Fruit fly (Drosophila melanogaster) whole organism, prepupa: ENCODE data around the gene CG2691.

Experiments used
- Blimp-1 ChIP-seq: fragments of 200-800 bp; sonication (Bioruptor generic); optimal IDR thresholded peaks from 3 replicates; lab custom pipeline; 2017; ENCODE audit warnings: missing biosample characterization, missing genetic modification characterization, mild to moderate bottlenecking, moderate library complexity, missing genetic modification reagents
- CG10669 ChIP-seq: fragments of 200-800 bp; sonication (Bioruptor generic); optimal IDR thresholded peaks from 3 replicates; lab custom pipeline; 2018; ENCODE audit warnings: missing biosample characterization, mild to moderate bottlenecking, missing genetic modification characterization, moderate library complexity
- CG11762 ChIP-seq: fragments of 200-800 bp; sonication (Bioruptor generic); optimal IDR thresholded peaks from 3 replicates; lab custom pipeline; 2016; ENCODE audit warnings: missing biosample characterization, missing genetic modification characterization; ENCODE audit not compliant: insufficient read depth
- CG15336 ChIP-seq: fragments of 200-800 bp; sonication (Bioruptor generic); IDR thresholded peaks from 2 replicates; pipeline ENCODE4 v1.3.6; 2022; ENCODE audit warnings: missing biosample characterization, missing genetic modification characterization
- CG1621 ChIP-seq: fragments of 200-800 bp; sonication (Bioruptor generic); optimal IDR thresholded peaks from 3 replicates; lab custom pipeline; 2018; ENCODE audit warnings: missing biosample characterization, mild to moderate bottlenecking, missing genetic modification characterization
- CG16779 ChIP-seq: fragments of 200-800 bp; sonication (Bioruptor generic); optimal IDR thresholded peaks from 3 replicates; lab custom pipeline; 2017; ENCODE audit warnings: missing biosample characterization, mild to moderate bottlenecking, missing genetic modification characterization
- CG3032 ChIP-seq: fragments of 200-800 bp; optimal IDR thresholded peaks from 2 replicates; lab custom pipeline; 2019; ENCODE audit warnings: missing biosample characterization, mild to moderate bottlenecking, missing genetic modification characterization, moderate library complexity
- CG31627 ChIP-seq: fragments of 200-800 bp; sonication (Bioruptor generic); optimal IDR thresholded peaks from 3 replicates; lab custom pipeline; 2016; ENCODE audit warnings: missing biosample characterization, missing genetic modification characterization
- CG32006 ChIP-seq: fragments of 200-800 bp; sonication (Bioruptor generic); optimal IDR thresholded peaks from 3 replicates; lab custom pipeline; 2017; ENCODE audit warnings: missing biosample characterization, mild to moderate bottlenecking, missing genetic modification characterization
- CG34406 ChIP-seq: fragments of 200-800 bp; sonication (Bioruptor generic); optimal IDR thresholded peaks from 3 replicates; lab custom pipeline; 2016; ENCODE audit warnings: missing biosample characterization, missing genetic modification characterization
- CG6276 ChIP-seq: fragments of 200-800 bp; sonication (Bioruptor generic); optimal IDR thresholded peaks from 2 replicates; lab custom pipeline; 2017; ENCODE audit warnings: missing biosample characterization, mild to moderate bottlenecking, missing genetic modification characterization
- CG6808 ChIP-seq: fragments of 200-800 bp; sonication (Bioruptor generic); optimal IDR thresholded peaks from 3 replicates; lab custom pipeline; 2017; ENCODE audit warnings: missing biosample characterization, missing genetic modification characterization, mild to moderate bottlenecking, moderate library complexity, missing genetic modification reagents
- CG6854 ChIP-seq: fragments of 200-800 bp; sonication (Bioruptor generic); optimal IDR thresholded peaks from 2 replicates; lab custom pipeline; 2017; ENCODE audit warnings: missing biosample characterization, mild to moderate bottlenecking, missing genetic modification characterization
- CG7368 ChIP-seq: fragments of 200-800 bp; sonication (Bioruptor generic); optimal IDR thresholded peaks from 3 replicates; lab custom pipeline; 2016; ENCODE audit warnings: missing biosample characterization, missing genetic modification characterization
- CG8119 ChIP-seq: fragments of 200-800 bp; sonication (Bioruptor generic); IDR thresholded peaks from 3 replicates; pipeline ENCODE4 v1.3.6; 2022; ENCODE audit warnings: missing biosample characterization, missing genetic modification characterization
- CG8632 ChIP-seq: fragments of 200-800 bp; sonication (Bioruptor generic); optimal IDR thresholded peaks from 3 replicates; lab custom pipeline; 2016; ENCODE audit warnings: missing biosample characterization, missing genetic modification characterization
- CG9139 ChIP-seq: fragments of 200-800 bp; sonication (Bioruptor generic); optimal IDR thresholded peaks from 3 replicates; lab custom pipeline; 2017; ENCODE audit warnings: missing biosample characterization, mild to moderate bottlenecking, missing genetic modification characterization
- Eip75B ChIP-seq: fragments of 200-800 bp; sonication (Bioruptor generic); optimal IDR thresholded peaks from 3 replicates; lab custom pipeline; 2016; ENCODE audit warnings: missing biosample characterization, missing genetic modification characterization
- Eip78C ChIP-seq: fragments of 200-800 bp; sonication (Bioruptor generic); peaks from one replicate; lab custom pipeline; 2016; ENCODE audit warnings: missing biosample characterization, missing genetic modification characterization
- Eip93F ChIP-seq: fragments of 200-800 bp; sonication (Bioruptor generic); optimal IDR thresholded peaks from 2 replicates; lab custom pipeline; 2016; ENCODE audit warnings: missing biosample characterization, mild to moderate bottlenecking, missing genetic modification characterization
- Ets21C ChIP-seq: fragments of 200-800 bp; sonication (Bioruptor generic); optimal IDR thresholded peaks from 3 replicates; lab custom pipeline; 2016; ENCODE audit warnings: missing biosample characterization, missing genetic modification characterization
- Ets96B ChIP-seq: fragments of 200-800 bp; optimal IDR thresholded peaks from 2 replicates; lab custom pipeline; 2019; ENCODE audit warnings: missing biosample characterization, mild to moderate bottlenecking, missing genetic modification characterization, moderate library complexity
- Gug ChIP-seq: fragments of 200-800 bp; sonication (Bioruptor generic); IDR thresholded peaks from 2 replicates; pipeline ENCODE4 v1.3.6; 2022; ENCODE audit warnings: missing biosample characterization, missing genetic modification characterization
- Hr39 ChIP-seq: fragments of 200-800 bp; sonication (Bioruptor generic); optimal IDR thresholded peaks from 2 replicates; lab custom pipeline; 2016; ENCODE audit warnings: missing biosample characterization, missing genetic modification characterization
- Lpt ChIP-seq: fragments of 200-800 bp; sonication (Bioruptor generic); optimal IDR thresholded peaks from 3 replicates; lab custom pipeline; 2016; ENCODE audit warnings: missing biosample characterization, missing genetic modification characterization
- Met ChIP-seq: fragments of 200-800 bp; sonication (Bioruptor generic); optimal IDR thresholded peaks from 3 replicates; lab custom pipeline; 2016; ENCODE audit warnings: missing biosample characterization, missing genetic modification characterization
- Smox ChIP-seq: fragments of 200-800 bp; sonication (Bioruptor generic); optimal IDR thresholded peaks from 3 replicates; lab custom pipeline; 2016; ENCODE audit warnings: missing biosample characterization, missing genetic modification characterization
- Sox102F ChIP-seq: fragments of 200-800 bp; sonication (Bioruptor generic); optimal IDR thresholded peaks from 2 replicates; lab custom pipeline; 2016; ENCODE audit warnings: missing biosample characterization, mild to moderate bottlenecking, missing genetic modification characterization
- Sox15 ChIP-seq: fragments of 200-800 bp; sonication (Bioruptor generic); optimal IDR thresholded peaks from 3 replicates; lab custom pipeline; 2016; ENCODE audit warnings: missing biosample characterization, missing genetic modification characterization
- achi ChIP-seq: fragments of 200-800 bp; sonication (Bioruptor generic); optimal IDR thresholded peaks from 3 replicates; lab custom pipeline; 2016; ENCODE audit warnings: missing biosample characterization, missing genetic modification characterization
- acj6 ChIP-seq: fragments of 200-800 bp; sonication (Bioruptor generic); optimal IDR thresholded peaks from 3 replicates; lab custom pipeline; 2016; ENCODE audit warnings: missing biosample characterization, missing genetic modification characterization
- dac ChIP-seq: fragments of 200-800 bp; sonication (Bioruptor generic); optimal IDR thresholded peaks from 2 replicates; lab custom pipeline; 2017; ENCODE audit warnings: missing biosample characterization, mild to moderate bottlenecking, missing genetic modification characterization
- dsx ChIP-seq: fragments of 200-800 bp; optimal IDR thresholded peaks from 3 replicates; lab custom pipeline; 2019; ENCODE audit warnings: missing biosample characterization, mild to moderate bottlenecking, missing genetic modification characterization, moderate library complexity; ENCODE audit not compliant: poor library complexity, severe bottlenecking
- eg ChIP-seq: fragments of 200-800 bp; sonication (Bioruptor generic); IDR thresholded peaks from 3 replicates; pipeline ENCODE4 v1.3.6; 2022; ENCODE audit warnings: missing biosample characterization, missing genetic modification characterization
- fd59A ChIP-seq: fragments of 200-800 bp; sonication (Bioruptor generic); optimal IDR thresholded peaks from 2 replicates; lab custom pipeline; 2017; ENCODE audit warnings: missing biosample characterization, mild to moderate bottlenecking, missing genetic modification characterization, missing genetic modification reagents
- fkh ChIP-seq: fragments of 200-800 bp; sonication (Bioruptor generic); optimal IDR thresholded peaks from 3 replicates; lab custom pipeline; 2017; ENCODE audit warnings: missing biosample characterization, mild to moderate bottlenecking, missing genetic modification characterization, moderate library complexity
- net ChIP-seq: fragments of 200-800 bp; sonication (Bioruptor generic); optimal IDR thresholded peaks from 3 replicates; lab custom pipeline; 2016; ENCODE audit warnings: missing biosample characterization, missing genetic modification characterization
- pdm3 ChIP-seq: fragments of 200-800 bp; sonication (Bioruptor generic); optimal IDR thresholded peaks from 3 replicates; lab custom pipeline; 2016; ENCODE audit warnings: missing biosample characterization, missing genetic modification characterization
- salr ChIP-seq, 2 experiments: fragments of 200-800 bp; sonication (Bioruptor generic); optimal IDR thresholded peaks; 3 replicates each; lab custom pipeline; 2016 to 2018; ENCODE audit warnings: missing biosample characterization in 2 of 2, missing genetic modification characterization in 2 of 2, mild to moderate bottlenecking in 1 of 2
- ss ChIP-seq, 2 experiments: fragments of 200-800 bp; sonication (Bioruptor generic); optimal IDR thresholded peaks; 2 replicates in 1 of 2; 3 replicates in 1 of 2; lab custom pipeline; 2017 to 2018; ENCODE audit warnings: mild to moderate bottlenecking in 2 of 2, missing biosample characterization in 2 of 2, missing genetic modification characterization in 2 of 2, moderate library complexity in 1 of 2
- svp ChIP-seq: fragments of 200-800 bp; sonication (Bioruptor generic); peaks from one replicate; lab custom pipeline; 2016; ENCODE audit warnings: missing biosample characterization, missing genetic modification characterization
- topi ChIP-seq: fragments of 200-800 bp; sonication (Bioruptor generic); optimal IDR thresholded peaks from 3 replicates; lab custom pipeline; 2016; ENCODE audit warnings: missing biosample characterization, missing genetic modification characterization
- vri ChIP-seq: fragments of 200-800 bp; sonication (Bioruptor generic); optimal IDR thresholded peaks from 3 replicates; lab custom pipeline; 2016; ENCODE audit warnings: missing biosample characterization, mild to moderate bottlenecking, missing genetic modification characterization

The CG2691 gene

DNA sequence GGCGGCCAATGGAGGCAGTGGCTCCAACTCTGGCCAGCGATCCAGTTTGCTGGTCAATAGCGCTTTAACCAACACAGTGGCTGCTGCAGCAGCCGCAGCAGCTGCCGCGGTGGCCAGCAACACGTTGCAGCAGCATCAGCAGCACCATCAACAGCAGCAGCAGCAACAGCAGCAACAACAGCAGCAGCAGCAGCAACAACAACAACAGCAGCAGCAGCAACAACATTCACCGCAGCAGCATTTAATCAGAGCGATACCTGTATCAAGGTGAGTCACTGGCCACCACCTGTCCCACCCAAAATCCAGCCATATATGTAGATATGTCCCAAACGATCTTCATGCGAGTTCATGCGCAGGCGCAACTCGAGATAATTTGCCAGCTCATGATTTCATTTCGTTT is 25.6 kb upstream of the CG2691 start:
- TF ChIP-seq CG32006 (GFP tag; lab: Kevin White, UChicago) (no peak), CG1621 (no peak), CG8119 (GFP tag; lab: Robert Waterston, UW) (no peak), CG16779 (tag; lab: Kevin White, UChicago) (no peak), dsx (GFP tag; lab: Kevin White, UChicago) (no peak), CG3032 (tag; lab: Kevin White, UChicago) (no peak), Gug (GFP tag; lab: Robert Waterston, UW) (no peak), Sox102F (GFP tag; lab: Kevin White, UChicago) (no peak), CG9139 (GFP tag; lab: Kevin White, UChicago) (no peak), CG31627 (no peak), fd59A (no peak), achi (GFP tag; lab: Kevin White, UChicago) (no peak)

DNA sequence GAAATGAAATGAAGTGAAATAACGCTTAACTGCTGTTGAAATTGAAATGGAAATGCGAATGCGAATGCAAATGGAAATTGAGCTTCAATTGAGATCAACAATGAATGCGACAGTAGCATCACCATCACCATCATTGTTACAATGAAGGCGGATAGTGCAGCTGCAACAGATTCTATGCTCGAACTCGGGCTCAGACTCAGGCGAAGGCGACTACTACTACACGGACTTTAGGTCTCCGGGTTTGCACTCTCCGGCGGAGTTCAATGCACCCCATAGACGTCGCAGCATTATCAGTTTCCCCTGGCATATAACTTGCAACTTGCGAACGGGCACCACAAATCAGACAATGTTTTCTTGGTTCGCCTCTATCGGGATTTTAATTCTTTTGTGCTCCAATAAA is 24.6 kb upstream of the CG2691 start:
- TF ChIP-seq svp: peak; percentile 60
- peak; percentile 51 for TF ChIP-seq CG6276 (GFP tag; lab: Kevin White, UChicago)
- TF ChIP-seq Blimp-1: no peak
- no peak for TF ChIP-seq dsx (GFP tag; lab: Kevin White, UChicago)
- TF ChIP-seq eg (GFP tag; lab: Robert Waterston, UW): no peak
- TF ChIP-seq CG10669: no peak
- no peak for TF ChIP-seq Eip93F (GFP tag; lab: Kevin White, UChicago)
- TF ChIP-seq net: no peak
- TF ChIP-seq Sox102F (GFP tag; lab: Kevin White, UChicago): no peak
- TF ChIP-seq Lpt (GFP tag; lab: Kevin White, UChicago): no peak
- TF ChIP-seq Gug (GFP tag; lab: Robert Waterston, UW): no peak
- TF ChIP-seq pdm3 (GFP tag; lab: Kevin White, UChicago): no peak

DNA sequence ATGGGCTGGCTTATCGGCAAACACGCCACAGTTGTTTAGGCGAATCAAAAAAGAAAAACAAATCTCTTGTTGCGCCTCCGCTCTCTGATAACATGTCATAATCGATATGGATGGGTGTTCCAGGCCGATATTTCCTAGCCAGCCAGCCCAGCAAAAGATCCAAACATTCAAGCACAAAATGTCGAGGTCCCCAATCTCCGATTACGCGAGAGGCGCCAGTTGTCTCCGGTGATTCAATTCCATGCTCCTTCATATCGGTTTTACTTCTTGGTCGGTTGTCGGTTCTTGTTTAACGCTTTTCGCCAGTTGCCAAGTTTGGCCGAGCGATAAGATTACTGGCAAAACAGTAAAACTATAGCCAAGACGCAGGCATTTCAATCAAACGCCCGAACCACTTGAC is 22.0 kb upstream of the CG2691 start:
- no peak for TF ChIP-seq CG31627
- TF ChIP-seq Smox (GFP tag; lab: Kevin White, UChicago): no peak
- TF ChIP-seq CG7368: no peak
- no peak for TF ChIP-seq fd59A
- no peak for TF ChIP-seq Met (GFP tag; lab: Kevin White, UChicago)
- no peak for TF ChIP-seq svp
- TF ChIP-seq CG1621: no peak
- TF ChIP-seq Eip78C: no peak
- no peak for TF ChIP-seq CG8632 (GFP tag; lab: Kevin White, UChicago)
- no peak for TF ChIP-seq net
- TF ChIP-seq vri (GFP tag; lab: Kevin White, UChicago): no peak
- TF ChIP-seq Hr39 (GFP tag; lab: Kevin White, UChicago): no peak

DNA sequence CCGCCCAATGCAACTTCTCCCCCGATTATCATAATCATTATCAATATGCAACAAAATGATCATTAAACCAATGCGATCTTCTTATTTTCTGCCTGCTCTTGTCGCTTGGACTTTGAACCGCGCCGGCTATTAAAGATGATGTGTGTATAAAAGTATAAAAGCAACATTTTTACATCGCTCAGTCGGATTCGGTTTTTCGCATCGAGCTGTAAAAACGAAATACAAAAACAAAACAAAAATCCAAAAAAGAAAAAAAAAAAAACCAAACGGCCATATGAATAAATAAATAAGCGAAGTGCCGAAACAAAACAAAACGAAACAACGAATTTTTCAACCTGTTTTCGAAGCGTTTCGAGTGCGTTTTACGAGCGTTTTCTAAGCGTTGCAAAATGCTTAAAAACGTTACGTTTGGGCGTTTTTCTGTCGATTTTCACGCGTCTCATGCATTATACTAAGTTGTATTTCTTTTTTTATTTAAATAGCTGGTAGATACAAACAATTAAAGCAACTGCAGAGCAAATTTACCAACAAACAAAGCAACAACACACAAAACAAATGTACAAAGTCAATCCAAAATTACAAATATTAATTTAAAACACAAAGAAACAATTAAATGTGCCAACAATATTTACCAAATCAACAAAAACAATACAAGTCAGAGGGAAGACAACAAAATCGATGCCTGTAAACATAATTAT is 20.6 kb upstream of the CG2691 start:
- peak; percentile 61 for TF ChIP-seq CG16779 (tag; lab: Kevin White, UChicago)
- TF ChIP-seq salr (GFP tag; optimal IDR thresholded peaks at IDR 0.05; lab: Kevin White, UChicago): peak in 1 of 2 experiments; percentile 0
- TF ChIP-seq Sox102F (GFP tag; lab: Kevin White, UChicago): peak; percentile 63
- TF ChIP-seq Ets96B (tag; lab: Kevin White, UChicago): peak; percentile 32
- 0 out of 3 replicates have a peak, but pooled peaks have one; percentile 47 for TF ChIP-seq CG8119 (GFP tag; lab: Robert Waterston, UW)
- TF ChIP-seq pdm3 (GFP tag; lab: Kevin White, UChicago): peak; percentile 8
- TF ChIP-seq Ets21C: no peak
- TF ChIP-seq CG6854 (GFP tag; lab: Kevin White, UChicago): peak; percentile 81
- peak; percentile 83 for TF ChIP-seq CG6808 (GFP tag; lab: Kevin White, UChicago)
- peak; percentile 50; the same call in 2 of the 3 replicates for TF ChIP-seq eg (GFP tag; lab: Robert Waterston, UW)
- TF ChIP-seq Sox15 (GFP tag; lab: Kevin White, UChicago): no peak
- no peak for TF ChIP-seq CG11762 (GFP tag; lab: Kevin White, UChicago)
- peak; percentile 62 for TF ChIP-seq CG6276 (GFP tag; lab: Kevin White, UChicago)
- peak; percentile 15 for TF ChIP-seq CG3032 (tag; lab: Kevin White, UChicago)
- TF ChIP-seq CG15336 (GFP tag; lab: Robert Waterston, UW): peak; percentile 38; the same call in 1 of the 2 replicates
- peak; percentile 90 for TF ChIP-seq CG9139 (GFP tag; lab: Kevin White, UChicago)
- no peak for TF ChIP-seq dac (GFP tag; lab: Kevin White, UChicago)
- TF ChIP-seq CG8632 (GFP tag; lab: Kevin White, UChicago): peak; percentile 33
- TF ChIP-seq vri (GFP tag; lab: Kevin White, UChicago): no peak
- peak; percentile 30 for TF ChIP-seq topi
- TF ChIP-seq fkh (GFP tag; lab: Kevin White, UChicago): peak; percentile 51
- no peak for TF ChIP-seq Gug (GFP tag; lab: Robert Waterston, UW)
- TF ChIP-seq acj6 (GFP tag; lab: Kevin White, UChicago): no peak
- peak; percentile 35 for TF ChIP-seq Eip75B (GFP tag; lab: Kevin White, UChicago)
- TF ChIP-seq CG1621: peak; percentile 31
- TF ChIP-seq CG34406 (GFP tag; lab: Kevin White, UChicago): peak; percentile 55
- peak; percentile 87 to 89 for TF ChIP-seq ss (GFP tag; optimal IDR thresholded peaks at IDR 0.05; lab: Kevin White, UChicago)
